Fruit fly (Drosophila melanogaster) whole organism, pupa: ENCODE data around the gene lmgA.
A peak's percentile ranks its signal among the peaks of the same experiment; 100 is the strongest.

Source experiments
- CG10348 ChIP-seq: fragments of 200-800 bp; sonication (Bioruptor generic); IDR thresholded peaks from 2 replicates; pipeline ENCODE4 v1.3.6; 2022; ENCODE audit warnings: missing biosample characterization, missing genetic modification characterization
- CG12605 ChIP-seq: fragments of 200-800 bp; sonication (Bioruptor generic); IDR thresholded peaks from 2 replicates; pipeline ENCODE4 v1.3.6; 2022; ENCODE audit warnings: missing biosample characterization, missing genetic modification characterization
- CG13204 ChIP-seq: fragments of 200-800 bp; sonication (Bioruptor generic); optimal IDR thresholded peaks from 2 replicates; lab custom pipeline; 2018; ENCODE audit warnings: missing biosample characterization, mild to moderate bottlenecking, missing genetic modification characterization, moderate library complexity
- CG14655 ChIP-seq: fragments of 200-800 bp; sonication (Bioruptor generic); optimal IDR thresholded peaks from 3 replicates; lab custom pipeline; 2017; ENCODE audit warnings: mild to moderate bottlenecking, missing biosample characterization, missing genetic modification reagents, missing genetic modification characterization
- CG15710 ChIP-seq: fragments of 200-800 bp; sonication (Bioruptor generic); optimal IDR thresholded peaks from 2 replicates; lab custom pipeline; 2018; ENCODE audit warnings: missing biosample characterization, mild to moderate bottlenecking, missing genetic modification characterization, moderate library complexity
- CG17806 ChIP-seq: fragments of 200-800 bp; sonication (Bioruptor generic); optimal IDR thresholded peaks from 2 replicates; lab custom pipeline; 2018; ENCODE audit warnings: missing biosample characterization, mild to moderate bottlenecking, missing genetic modification characterization, moderate library complexity
- CG32121 ChIP-seq: fragments of 200-800 bp; sonication (Bioruptor generic); IDR thresholded peaks from 2 replicates; pipeline ENCODE4 v1.3.6; 2022; ENCODE audit warnings: missing biosample characterization, missing genetic modification characterization
- CG34367 ChIP-seq: fragments of 200-800 bp; sonication (Bioruptor generic); optimal IDR thresholded peaks from 2 replicates; lab custom pipeline; 2018; ENCODE audit warnings: missing biosample characterization, mild to moderate bottlenecking, missing genetic modification characterization
- CG4496 ChIP-seq: fragments of 200-800 bp; sonication (Bioruptor generic); IDR thresholded peaks from 3 replicates; pipeline ENCODE4 v1.3.6; 2022; ENCODE audit warnings: missing biosample characterization, missing genetic modification characterization
- CG8159 ChIP-seq: fragments of 200-800 bp; sonication (Bioruptor generic); optimal IDR thresholded peaks from 3 replicates; lab custom pipeline; 2018; ENCODE audit warnings: missing biosample characterization, mild to moderate bottlenecking, missing genetic modification characterization, moderate library complexity
- CG8301 ChIP-seq: fragments of 200-800 bp; sonication (Bioruptor generic); optimal IDR thresholded peaks from 2 replicates; lab custom pipeline; 2018; ENCODE audit warnings: missing biosample characterization, mild to moderate bottlenecking, missing genetic modification characterization
- CG9948 ChIP-seq: fragments of 200-800 bp; sonication (Bioruptor generic); optimal IDR thresholded peaks from 2 replicates; lab custom pipeline; 2018; ENCODE audit warnings: missing biosample characterization, mild to moderate bottlenecking, missing genetic modification characterization, moderate library complexity
- D1 ChIP-seq: fragments of 200-800 bp; sonication (Bioruptor generic); optimal IDR thresholded peaks from 2 replicates; lab custom pipeline; 2018; ENCODE audit warnings: missing biosample characterization, mild to moderate bottlenecking, missing genetic modification characterization, moderate library complexity
- EcR ChIP-seq: fragments of 200-800 bp; sonication (Bioruptor generic); optimal IDR thresholded peaks from 3 replicates; lab custom pipeline; 2019; ENCODE audit warnings: missing biosample characterization, missing genetic modification characterization, mild to moderate bottlenecking, moderate library complexity, missing genetic modification reagents
- Ets98B ChIP-seq: fragments of 200-800 bp; sonication (Bioruptor generic); IDR thresholded peaks from 2 replicates; pipeline ENCODE4 v1.3.6; 2022; ENCODE audit warnings: missing biosample characterization, missing genetic modification characterization
- Pif1A ChIP-seq: fragments of 200-800 bp; sonication (Bioruptor generic); optimal IDR thresholded peaks from 3 replicates; lab custom pipeline; 2016; ENCODE audit warnings: missing biosample characterization, missing genetic modification characterization
- Pif1B ChIP-seq: fragments of 200-800 bp; sonication (Bioruptor generic); optimal IDR thresholded peaks from 3 replicates; lab custom pipeline; 2016; ENCODE audit warnings: missing biosample characterization, missing genetic modification characterization
- Snoo ChIP-seq: fragments of 200-800 bp; sonication (Bioruptor generic); optimal IDR thresholded peaks from 3 replicates; lab custom pipeline; 2017; ENCODE audit warnings: missing biosample characterization, mild to moderate bottlenecking, missing genetic modification characterization, inconsistent platforms
- fd96Ca ChIP-seq: fragments of 200-800 bp; sonication (Bioruptor generic); IDR thresholded peaks from 3 replicates; pipeline ENCODE4 v1.3.6; 2022; ENCODE audit warnings: missing biosample characterization, missing genetic modification characterization
- gl ChIP-seq: fragments of 200-800 bp; sonication (Bioruptor generic); optimal IDR thresholded peaks from 2 replicates; lab custom pipeline; 2018; ENCODE audit warnings: missing biosample characterization, mild to moderate bottlenecking, missing genetic modification characterization
- rn ChIP-seq: fragments of 200-800 bp; sonication (Bioruptor generic); IDR thresholded peaks from 2 replicates; pipeline ENCODE4 v1.3.6; 2022; ENCODE audit warnings: missing biosample characterization, missing genetic modification characterization

Gene lmgA

DNA sequence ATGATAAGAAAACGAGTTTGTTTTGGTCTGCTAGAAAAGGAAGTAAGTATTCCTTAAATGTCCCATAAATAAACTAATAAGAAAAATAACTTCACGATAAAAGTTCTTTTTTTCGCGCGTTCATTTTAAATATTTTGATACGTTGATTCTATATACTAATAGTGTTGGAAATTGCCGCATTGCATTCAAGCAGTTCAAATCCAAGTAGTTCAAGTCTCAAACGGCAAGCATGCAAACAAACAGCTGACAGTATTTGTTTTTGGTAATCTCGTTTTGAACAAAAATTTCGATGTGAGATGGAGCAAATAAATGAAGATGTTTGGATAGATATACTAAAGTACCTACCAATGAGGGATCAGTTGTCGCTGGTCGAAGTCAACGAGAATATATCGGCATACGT, 39.7 kb downstream of the lmgA start, which contains the start of gene CG13088:
TSS of gene CG13088 (plus strand) at position 247 of the 400 bp plus-strand sequence.
- no peak for TF ChIP-seq CG32121
- TF ChIP-seq D1, result no peak
- TF ChIP-seq CG12605 (GFP tag; lab: Robert Waterston, UW), result no peak
- TF ChIP-seq fd96Ca, result no peak
- TF ChIP-seq CG4496 (GFP tag; lab: Robert Waterston, UW), result no peak
- TF ChIP-seq Pif1A, result no peak
- no peak for TF ChIP-seq CG34367 (tag; lab: Kevin White, UChicago)
- no peak for TF ChIP-seq Pif1B (GFP tag; lab: Kevin White, UChicago)
- TF ChIP-seq CG14655, result no peak
- no peak for TF ChIP-seq CG13204 (GFP tag; lab: Kevin White, UChicago)
- TF ChIP-seq CG15710, result no peak
- no peak for TF ChIP-seq Ets98B (GFP tag; lab: Robert Waterston, UW)
- no peak for TF ChIP-seq gl (tag; lab: Kevin White, UChicago)
- TF ChIP-seq EcR, result no peak
- TF ChIP-seq CG10348 (GFP tag; lab: Robert Waterston, UW), result no peak
- TF ChIP-seq CG8159 (tag; lab: Kevin White, UChicago), result no peak
- no peak for TF ChIP-seq rn
- no peak for TF ChIP-seq CG9948 (tag; lab: Kevin White, UChicago)
- no peak for TF ChIP-seq CG17806
- TF ChIP-seq CG8301, result no peak

DNA sequence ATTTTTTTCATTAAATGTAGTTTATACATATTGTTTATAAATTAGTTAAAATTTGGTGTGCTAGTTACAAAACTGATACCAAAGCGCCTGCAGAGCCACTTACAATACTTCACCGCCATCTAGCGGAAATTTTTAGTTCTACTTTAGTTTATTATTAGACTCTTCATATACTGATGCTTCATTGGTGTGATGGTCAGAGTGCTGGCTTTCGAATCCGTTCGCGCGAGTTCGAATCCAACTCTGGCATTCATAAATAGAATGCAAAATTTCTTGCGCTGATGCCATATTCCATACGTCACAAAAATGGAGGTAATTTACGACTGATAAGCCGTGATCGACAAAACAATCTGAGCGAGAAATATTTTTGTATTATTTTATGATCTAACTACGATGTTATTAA, 42.9 kb downstream of the lmgA start:
- no peak for TF ChIP-seq CG4496 (GFP tag; lab: Robert Waterston, UW)
- peak; percentile 11; the same call in 1 of the 2 replicates for TF ChIP-seq Ets98B (GFP tag; lab: Robert Waterston, UW)
- TF ChIP-seq CG13204 (GFP tag; lab: Kevin White, UChicago), result no peak

DNA sequence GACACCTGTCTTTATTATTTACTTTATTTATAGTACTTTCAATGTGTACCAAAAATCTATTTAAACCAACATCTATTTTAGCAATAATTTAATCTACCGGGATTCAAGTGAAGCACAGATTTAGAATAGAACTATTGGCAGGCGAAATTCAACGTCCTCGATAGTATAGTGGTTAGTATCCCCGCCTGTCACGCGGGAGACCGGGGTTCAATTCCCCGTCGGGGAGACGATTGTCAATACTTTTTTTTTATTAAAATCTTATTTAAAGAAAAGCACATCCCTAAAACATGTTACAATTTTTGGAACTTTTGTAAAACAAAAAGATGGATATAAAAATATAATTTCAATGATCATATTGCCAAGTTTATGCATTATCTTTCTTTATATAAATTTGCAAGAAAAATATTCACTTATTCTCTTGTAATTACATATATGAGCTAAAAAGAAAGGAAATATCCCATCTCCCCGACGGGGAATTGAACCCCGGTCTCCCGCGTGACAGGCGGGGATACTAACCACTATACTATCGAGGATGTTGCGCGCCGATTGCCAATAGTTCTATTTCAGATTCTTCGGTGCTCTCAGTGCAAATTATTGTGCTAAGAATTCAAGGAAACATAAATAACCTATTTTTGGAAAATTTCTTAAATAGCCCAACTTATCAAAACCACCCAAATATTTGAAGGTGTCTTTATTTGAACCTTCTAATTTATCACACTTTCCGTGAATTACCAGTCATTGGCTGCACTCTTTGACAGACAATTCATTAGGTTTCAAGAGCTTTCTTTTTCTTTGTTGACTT, 46.6 kb downstream of the lmgA start, which contains the start of gene CG43796:
TSS of gene CG43796 (plus strand) at position 752 of the 802 bp plus-strand sequence.
- TF ChIP-seq D1 (no peak), rn (no peak), CG10348 (GFP tag; lab: Robert Waterston, UW) (no peak), CG34367 (tag; lab: Kevin White, UChicago) (no peak)

DNA sequence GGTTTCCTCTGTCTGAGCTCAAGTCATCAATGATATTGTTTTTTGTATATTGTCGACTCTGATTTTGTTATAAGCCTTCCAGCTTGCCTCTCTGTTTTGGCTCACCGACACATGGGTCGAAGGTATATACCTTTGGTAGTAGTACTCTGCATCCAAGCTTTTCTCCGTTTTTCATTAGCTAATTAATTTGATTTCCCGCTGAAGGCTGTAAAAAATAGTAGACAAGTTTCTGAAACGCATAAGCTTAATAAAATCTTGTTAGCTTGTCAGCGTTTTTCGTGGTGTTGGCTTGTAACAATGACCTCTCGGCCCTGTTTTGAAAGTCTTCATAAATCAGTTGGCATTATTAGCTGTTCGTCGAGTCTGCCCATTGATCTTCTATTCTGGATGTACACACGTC, 47.6 kb downstream of the lmgA start:
- no peak for TF ChIP-seq CG8301
- no peak for TF ChIP-seq fd96Ca
- no peak for TF ChIP-seq Pif1B (GFP tag; lab: Kevin White, UChicago)
- TF ChIP-seq CG12605 (GFP tag; lab: Robert Waterston, UW), result no peak
- no peak for TF ChIP-seq Pif1A
- TF ChIP-seq CG10348 (GFP tag; lab: Robert Waterston, UW), result no peak
- TF ChIP-seq CG34367 (tag; lab: Kevin White, UChicago), result no peak
- TF ChIP-seq Snoo (tag; lab: Kevin White, UChicago), result no peak
- no peak for TF ChIP-seq CG15710
- no peak for TF ChIP-seq gl (tag; lab: Kevin White, UChicago)
- TF ChIP-seq CG9948 (tag; lab: Kevin White, UChicago), result no peak
- no peak for TF ChIP-seq CG8159 (tag; lab: Kevin White, UChicago)
- no peak for TF ChIP-seq Ets98B (GFP tag; lab: Robert Waterston, UW)
- no peak for TF ChIP-seq CG17806
- TF ChIP-seq rn, result no peak

dm6 chr2L:8478911-8479706, 49.3 kb downstream of the lmgA start:
- TF ChIP-seq CG8301, result peak; percentile 72
- TF ChIP-seq D1, result peak; percentile 91
- TF ChIP-seq CG34367 (tag; lab: Kevin White, UChicago), result peak; percentile 91
- peak; percentile 88 for TF ChIP-seq CG9948 (tag; lab: Kevin White, UChicago)
- TF ChIP-seq CG32121, result no peak
- peak; percentile 87 for TF ChIP-seq CG4496 (GFP tag; lab: Robert Waterston, UW)
- TF ChIP-seq CG17806, result peak; percentile 90
- peak; percentile 97 for TF ChIP-seq CG13204 (GFP tag; lab: Kevin White, UChicago)
- peak; percentile 61 for TF ChIP-seq Snoo (tag; lab: Kevin White, UChicago)
- TF ChIP-seq Pif1A, result peak; percentile 93
- peak; percentile 89 for TF ChIP-seq CG15710
- peak; percentile 95 for TF ChIP-seq CG12605 (GFP tag; lab: Robert Waterston, UW)
- TF ChIP-seq fd96Ca, result peak; percentile 83
- TF ChIP-seq EcR, result peak; percentile 53
- peak; percentile 98 for TF ChIP-seq gl (tag; lab: Kevin White, UChicago)
- peak; percentile 51; the same call in 1 of the 2 replicates for TF ChIP-seq rn
- peak; percentile 87 for TF ChIP-seq CG8159 (tag; lab: Kevin White, UChicago)
- no peak for TF ChIP-seq CG14655
- no peak for TF ChIP-seq CG10348 (GFP tag; lab: Robert Waterston, UW)
- peak; percentile 75 for TF ChIP-seq Ets98B (GFP tag; lab: Robert Waterston, UW)
- TF ChIP-seq Pif1B (GFP tag; lab: Kevin White, UChicago), result peak; percentile 93

- TF ChIP-seq CG15710, result no peak
- no peak for TF ChIP-seq Pif1A
- no peak for TF ChIP-seq Pif1B (GFP tag; lab: Kevin White, UChicago)
- TF ChIP-seq CG10348 (GFP tag; lab: Robert Waterston, UW), result no peak
- TF ChIP-seq Snoo (tag; lab: Kevin White, UChicago), result no peak
- no peak for TF ChIP-seq CG4496 (GFP tag; lab: Robert Waterston, UW)
- no peak for TF ChIP-seq CG32121
- TF ChIP-seq CG13204 (GFP tag; lab: Kevin White, UChicago), result no peak
- no peak for TF ChIP-seq Ets98B (GFP tag; lab: Robert Waterston, UW)
- no peak for TF ChIP-seq rn
- TF ChIP-seq EcR, result no peak
- no peak for TF ChIP-seq D1
- no peak for TF ChIP-seq CG14655
These were observed 50.0 kb downstream of the lmgA start for dm6 chr2L:8478379-8478778.
